Comparison of ENCODE assay signal across 4 fruit fly cellular contexts in the genomic region with DNA sequence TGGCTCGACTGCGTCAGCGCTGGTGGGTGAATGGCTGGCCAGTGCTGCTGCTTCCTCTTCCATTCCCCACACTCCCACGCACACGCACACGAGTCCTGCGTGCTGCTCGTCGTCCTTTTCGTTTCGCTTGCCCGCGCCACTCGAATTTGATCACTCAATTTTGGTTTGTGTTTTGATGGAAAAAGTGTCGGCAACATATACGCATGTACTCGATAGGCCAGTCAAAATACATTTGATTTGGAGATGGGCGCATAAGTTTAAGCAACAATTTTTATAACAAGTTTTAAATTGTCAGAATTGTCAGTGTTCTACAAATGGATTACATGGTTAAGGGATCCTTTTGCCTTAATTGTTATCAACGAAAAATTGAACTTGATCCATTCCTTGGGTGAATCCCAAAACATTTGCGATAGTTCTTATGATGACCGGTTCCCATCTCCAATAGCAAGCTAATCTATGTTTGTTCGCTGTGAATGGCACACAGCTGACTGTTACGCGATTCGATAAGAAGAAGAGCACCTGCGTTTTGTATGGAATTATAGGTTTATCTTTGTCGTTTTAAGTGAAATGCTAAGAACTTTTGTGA.
TF ChIP-seq lines count a peak whose summit lies in the region.

A gene (minus strand): TSS at position 295 of the 586 bp plus-strand sequence.
A gene (plus strand): TSS at position 487 of the 586 bp plus-strand sequence.

TF ChIP-seq in whole organism, embryonic, 481 proteins besides CTCF, POLR2A, EP300 and RAD21 (continued from another document and continues in another):
- TF ChIP-seq E2f2 (GFP tag; IDR thresholded peaks at IDR 0.05; lab: Robert Waterston, UW), result no peak
- TF ChIP-seq CG7372 (GFP tag; IDR thresholded peaks at IDR 0.05; lab: Robert Waterston, UW), result no peak
- peak; percentile 45 for TF ChIP-seq ato (GFP tag; IDR thresholded peaks at IDR 0.05; lab: Robert Waterston, UW; ENCODE audit: partially characterized antibody)
- TF ChIP-seq HLHmδ (GFP tag; optimal IDR thresholded peaks at IDR 0.05; lab: Kevin White, UChicago), result no peak
- TF ChIP-seq Scr (GFP tag; IDR thresholded peaks at IDR 0.05; lab: Robert Waterston, UW; ENCODE audit: partially characterized antibody), result peak; percentile 71
- TF ChIP-seq sqz (GFP tag; optimal IDR thresholded peaks at IDR 0.05; lab: Kevin White, UChicago), result no peak
- TF ChIP-seq CG12104 (GFP tag; optimal IDR thresholded peaks at IDR 0.05; lab: Kevin White, UChicago), result peak; percentile 11
- TF ChIP-seq gfzf (GFP tag; optimal IDR thresholded peaks at IDR 0.05; lab: Kevin White, UChicago), result peak; percentile 7
- no peak for TF ChIP-seq Lpt (GFP tag; optimal IDR thresholded peaks at IDR 0.05; lab: Kevin White, UChicago)
- no peak for TF ChIP-seq nerfin-1 (tag; optimal IDR thresholded peaks at IDR 0.05; lab: Kevin White, UChicago)
- no peak for TF ChIP-seq CG4617 (GFP tag; optimal IDR thresholded peaks at IDR 0.05; lab: Kevin White, UChicago; ENCODE audit: borderline replicate concordance)
- TF ChIP-seq CG6175 (GFP tag; IDR thresholded peaks at IDR 0.05; lab: Robert Waterston, UW), result no peak
- peak; percentile 19 for TF ChIP-seq CG3995 (GFP tag; optimal IDR thresholded peaks at IDR 0.05; lab: Kevin White, UChicago)
- peak; percentile 10 for TF ChIP-seq Oli (tag; optimal IDR thresholded peaks at IDR 0.05; lab: Kevin White, UChicago)
- peak; percentile 40 for TF ChIP-seq CG10543 (GFP tag; optimal IDR thresholded peaks at IDR 0.05; lab: Kevin White, UChicago)
- TF ChIP-seq croc (GFP tag; conservative IDR thresholded peaks at IDR 0.05; lab: Robert Waterston, UW), result no peak
- peak; percentile 58 for TF ChIP-seq nmo (GFP tag; optimal IDR thresholded peaks at IDR 0.05; lab: Kevin White, UChicago)
- no peak for TF ChIP-seq CG43689 (GFP tag; IDR thresholded peaks at IDR 0.05; lab: Robert Waterston, UW)
- no peak for TF ChIP-seq ab (GFP tag; optimal IDR thresholded peaks at IDR 0.05; lab: Kevin White, UChicago)
- peak; percentile 5 for TF ChIP-seq Six4 (GFP tag; optimal IDR thresholded peaks at IDR 0.05; lab: Kevin White, UChicago)
- TF ChIP-seq lbe (GFP tag; optimal IDR thresholded peaks at IDR 0.05; lab: Kevin White, UChicago), result no peak
- TF ChIP-seq vnd (GFP tag; IDR thresholded peaks at IDR 0.05; lab: Robert Waterston, UW; ENCODE audit: partially characterized antibody), result peak; percentile 63
- TF ChIP-seq CG15011 (GFP tag; optimal IDR thresholded peaks at IDR 0.05; lab: Kevin White, UChicago), result no peak
- TF ChIP-seq wdn (GFP tag; IDR thresholded peaks at IDR 0.05; lab: Robert Waterston, UW), result no peak
- peak; percentile 78 for TF ChIP-seq CG16813 (GFP tag; IDR thresholded peaks at IDR 0.05; lab: Robert Waterston, UW; ENCODE audit: partially characterized antibody)
- TF ChIP-seq CG15073 (GFP tag; optimal IDR thresholded peaks at IDR 0.05; lab: Kevin White, UChicago), result no peak
- TF ChIP-seq CG11085 (GFP tag; IDR thresholded peaks at IDR 0.05; lab: Robert Waterston, UW), result no peak
- no peak for TF ChIP-seq Hey (tag; optimal IDR thresholded peaks at IDR 0.05; lab: Kevin White, UChicago)
- TF ChIP-seq ssp (GFP tag; IDR thresholded peaks at IDR 0.05; lab: Robert Waterston, UW), result no peak
- TF ChIP-seq CG16863 (GFP tag; optimal IDR thresholded peaks at IDR 0.05; lab: Kevin White, UChicago), result no peak
- peak; percentile 81 for TF ChIP-seq zfh2 (GFP tag; optimal IDR thresholded peaks at IDR 0.05; lab: Kevin White, UChicago)

TF ChIP-seq in whole organism, prepupa, 60 proteins besides CTCF, POLR2A, EP300 and RAD21 (continued from another document and continues in another):
- TF ChIP-seq CG1621 (tag; optimal IDR thresholded peaks at IDR 0.05; lab: Kevin White, UChicago), result no peak
- no peak for TF ChIP-seq eg (GFP tag; IDR thresholded peaks at IDR 0.05; lab: Robert Waterston, UW)
- TF ChIP-seq dsx (GFP tag; optimal IDR thresholded peaks at IDR 0.05; lab: Kevin White, UChicago; ENCODE audit: poor library complexity, severe bottlenecking), result no peak
- TF ChIP-seq CG3919 (GFP tag; optimal IDR thresholded peaks at IDR 0.05; lab: Kevin White, UChicago), result peak; percentile 37
- no peak for TF ChIP-seq Hr4 (GFP tag; optimal IDR thresholded peaks at IDR 0.05; lab: Kevin White, UChicago)
- no peak for TF ChIP-seq Blimp-1 (GFP tag; optimal IDR thresholded peaks at IDR 0.05; lab: Kevin White, UChicago)
- TF ChIP-seq Eip93F (GFP tag; optimal IDR thresholded peaks at IDR 0.05; lab: Kevin White, UChicago), result no peak
- TF ChIP-seq CG6854 (GFP tag; optimal IDR thresholded peaks at IDR 0.05; lab: Kevin White, UChicago), result no peak
- peak; percentile 38 for TF ChIP-seq acj6 (GFP tag; optimal IDR thresholded peaks at IDR 0.05; lab: Kevin White, UChicago)
- peak; percentile 2 for TF ChIP-seq CG6792 (GFP tag; optimal IDR thresholded peaks at IDR 0.05; lab: Kevin White, UChicago)
- TF ChIP-seq Sox14 (GFP tag; optimal IDR thresholded peaks at IDR 0.05; lab: Kevin White, UChicago), result peak; percentile 36
- TF ChIP-seq CG3032 (tag; optimal IDR thresholded peaks at IDR 0.05; lab: Kevin White, UChicago), result peak; percentile 49
- peak; percentile 69 for TF ChIP-seq Eip78C (GFP tag; lab: Kevin White, UChicago)
- TF ChIP-seq CG10669 (GFP tag; optimal IDR thresholded peaks at IDR 0.05; lab: Kevin White, UChicago), result no peak
- TF ChIP-seq topi (GFP tag; optimal IDR thresholded peaks at IDR 0.05; lab: Kevin White, UChicago), result peak; percentile 39
- TF ChIP-seq CG16779 (tag; optimal IDR thresholded peaks at IDR 0.05; lab: Kevin White, UChicago), result no peak
- no peak for TF ChIP-seq fd85E (GFP tag; optimal IDR thresholded peaks at IDR 0.05; lab: Kevin White, UChicago)
- peak; percentile 53 for TF ChIP-seq cyc (GFP tag; optimal IDR thresholded peaks at IDR 0.05; lab: Kevin White, UChicago)
- TF ChIP-seq Hr39 (GFP tag; optimal IDR thresholded peaks at IDR 0.05; lab: Kevin White, UChicago), result peak; percentile 66
- no peak for TF ChIP-seq CG4318 (GFP tag; optimal IDR thresholded peaks at IDR 0.05; lab: Kevin White, UChicago)
- peak; percentile 92 for TF ChIP-seq svp (GFP tag; lab: Kevin White, UChicago)
- no peak for TF ChIP-seq spab (GFP tag; optimal IDR thresholded peaks at IDR 0.05; lab: Kevin White, UChicago)
- TF ChIP-seq salr (GFP tag; optimal IDR thresholded peaks at IDR 0.05; lab: Kevin White, UChicago), result no peak
- TF ChIP-seq Eip75B (GFP tag; optimal IDR thresholded peaks at IDR 0.05; lab: Kevin White, UChicago), result peak; percentile 47
- no peak for TF ChIP-seq fd59A (GFP tag; optimal IDR thresholded peaks at IDR 0.05; lab: Kevin White, UChicago)
- TF ChIP-seq OdsH (GFP tag; optimal IDR thresholded peaks at IDR 0.05; lab: Kevin White, UChicago), result peak; percentile 50
- no peak for TF ChIP-seq Gug (GFP tag; IDR thresholded peaks at IDR 0.05; lab: Robert Waterston, UW)
- peak; percentile 57 for TF ChIP-seq vri (GFP tag; optimal IDR thresholded peaks at IDR 0.05; lab: Kevin White, UChicago)
- no peak for TF ChIP-seq CG32006 (GFP tag; optimal IDR thresholded peaks at IDR 0.05; lab: Kevin White, UChicago)
- peak; percentile 23 for TF ChIP-seq Ets96B (tag; optimal IDR thresholded peaks at IDR 0.05; lab: Kevin White, UChicago)
- peak; percentile 6 for TF ChIP-seq Ets21C (GFP tag; optimal IDR thresholded peaks at IDR 0.05; lab: Kevin White, UChicago)
- no peak; the same call in 1 of the 2 replicates for TF ChIP-seq CG11294 (GFP tag; IDR thresholded peaks at IDR 0.05; lab: Robert Waterston, UW)
- TF ChIP-seq CG6276 (GFP tag; optimal IDR thresholded peaks at IDR 0.05; lab: Kevin White, UChicago), result no peak

TF ChIP-seq in whole organism, pupa, 21 proteins besides CTCF, POLR2A, EP300 and RAD21 (continued from another document):
- no peak for TF ChIP-seq CG12605 (GFP tag; IDR thresholded peaks at IDR 0.05; lab: Robert Waterston, UW)

TF ChIP-seq in whole organism, wandering third instar larva, 38 proteins besides CTCF, POLR2A, EP300 and RAD21 (continued from another document):
- TF ChIP-seq OdsH (GFP tag; optimal IDR thresholded peaks at IDR 0.05; lab: Kevin White, UChicago) (peak; percentile 48), foxo (GFP tag; optimal IDR thresholded peaks at IDR 0.05; lab: Kevin White, UChicago) (peak in 1 of 2 experiments; percentile 58), Mio (GFP tag; optimal IDR thresholded peaks at IDR 0.05; lab: Kevin White, UChicago) (no peak), Dif (GFP tag; optimal IDR thresholded peaks at IDR 0.05; lab: Kevin White, UChicago; ENCODE audit: partially characterized antibody) (no peak), ey (GFP tag; optimal IDR thresholded peaks at IDR 0.05; lab: Kevin White, UChicago) (peak; percentile 62), CG9705 (GFP tag; optimal IDR thresholded peaks at IDR 0.05; lab: Kevin White, UChicago) (peak; percentile 4), Abd-B (GFP tag; optimal IDR thresholded peaks at IDR 0.05; lab: Kevin White, UChicago) (no peak), Hnf4 (GFP tag; optimal IDR thresholded peaks at IDR 0.05; lab: Kevin White, UChicago) (no peak), fru (GFP tag; optimal IDR thresholded peaks at IDR 0.05; lab: Kevin White, UChicago) (peak; percentile 53), Vsx2 (GFP tag; optimal IDR thresholded peaks at IDR 0.05; lab: Kevin White, UChicago; ENCODE audit: partially characterized antibody) (no peak), br (GFP tag; optimal IDR thresholded peaks at IDR 0.05; lab: Kevin White, UChicago) (peak; percentile 16), h (GFP tag; optimal IDR thresholded peaks at IDR 0.05; lab: Kevin White, UChicago) (peak; percentile 51), Myc (optimal IDR thresholded peaks at IDR 0.05; lab: Kevin White, UChicago) (peak; percentile 78), Rel (GFP tag; optimal IDR thresholded peaks at IDR 0.05; lab: Kevin White, UChicago) (no peak), Rel (tag; optimal IDR thresholded peaks at IDR 0.05; lab: Kevin White, UChicago) (peak; percentile 97), brk (GFP tag; optimal IDR thresholded peaks at IDR 0.05; lab: Kevin White, UChicago) (no peak), jim (GFP tag; optimal IDR thresholded peaks at IDR 0.05; lab: Kevin White, UChicago) (no peak)
